Worm (Caenorhabditis elegans) whole organism, L2 larva: ENCODE data around the gene ubc-18.

Experiments used
- C34F6.9 ChIP-seq: fragments of 150-350 bp; optimal IDR thresholded peaks from 2 replicates; lab custom pipeline; 2014; ENCODE audit warnings: missing biosample characterization, missing genetic modification characterization
- Y55F3AM.14 ChIP-seq: fragments of 200-800 bp; sonication (Bioruptor generic); optimal IDR thresholded peaks from 2 replicates; lab custom pipeline; 2018; ENCODE audit warnings: mild to moderate bottlenecking, missing genetic modification characterization, missing compliant biosample characterization
- alr-1 ChIP-seq: fragments of 150-350 bp; optimal IDR thresholded peaks from 2 replicates; lab custom pipeline; 2014; ENCODE audit warnings: missing biosample characterization, missing genetic modification characterization
- aly-2 ChIP-seq: fragments of 150-350 bp; optimal IDR thresholded peaks from 2 replicates; lab custom pipeline; 2014; ENCODE audit warnings: missing biosample characterization, missing genetic modification characterization
- ceh-16 ChIP-seq: fragments of 150-350 bp; optimal IDR thresholded peaks from 2 replicates; lab custom pipeline; 2014; ENCODE audit warnings: missing biosample characterization, missing genetic modification characterization
- ceh-82 ChIP-seq: fragments of 150-350 bp; optimal IDR thresholded peaks from 2 replicates; lab custom pipeline; 2014; ENCODE audit warnings: missing biosample characterization, missing genetic modification characterization
- crh-2 ChIP-seq: sonication (generic microtip); optimal IDR thresholded peaks from 2 replicates; lab custom pipeline; 2017; ENCODE audit warnings: missing biosample characterization, missing genetic modification characterization
- dmd-4 ChIP-seq: sonication (generic microtip); optimal IDR thresholded peaks from 2 replicates; lab custom pipeline; 2017; ENCODE audit warnings: missing biosample characterization, missing genetic modification characterization
- egl-27 ChIP-seq: sonication (generic microtip); optimal IDR thresholded peaks from 3 replicates; lab custom pipeline; 2017; ENCODE audit warnings: missing biosample characterization, missing genetic modification reagents, missing genetic modification characterization
- elt-1 ChIP-seq: fragments of 150-350 bp; optimal IDR thresholded peaks from 2 replicates; lab custom pipeline; 2014; ENCODE audit warnings: missing biosample characterization, missing genetic modification characterization
- elt-3 ChIP-seq: sonication (generic microtip); optimal IDR thresholded peaks from 2 replicates; lab custom pipeline; 2017; ENCODE audit warnings: missing biosample characterization, missing genetic modification characterization
- gmeb-1 ChIP-seq: fragments of 150-350 bp; optimal IDR thresholded peaks from 2 replicates; lab custom pipeline; 2014; ENCODE audit warnings: missing biosample characterization, missing genetic modification characterization
- lin-11 ChIP-seq: fragments of 150-350 bp; sonication (generic microtip); optimal IDR thresholded peaks from 2 replicates; lab custom pipeline; 2014; ENCODE audit warnings: missing biosample characterization, missing genetic modification characterization, inconsistent platforms, mixed read lengths
- lin-13 ChIP-seq: fragments of 150-350 bp; optimal IDR thresholded peaks from 2 replicates; lab custom pipeline; 2014; ENCODE audit warnings: missing biosample characterization, missing genetic modification reagents, missing genetic modification characterization
- lin-39 ChIP-seq: fragments of 150-350 bp; optimal IDR thresholded peaks from 2 replicates; lab custom pipeline; 2014; ENCODE audit warnings: missing biosample characterization, missing genetic modification reagents, missing genetic modification characterization
- lsy-2 ChIP-seq, 2 experiments: fragments of 150-350 bp in 1 of 2; sonication (generic microtip) in 1 of 2; optimal IDR thresholded peaks; 2 replicates each; lab custom pipeline; 2014 to 2017; ENCODE audit warnings: missing biosample characterization in 2 of 2, missing genetic modification characterization in 2 of 2
- mab-5 ChIP-seq: fragments of 150-350 bp; optimal IDR thresholded peaks from 2 replicates; lab custom pipeline; 2014; ENCODE audit warnings: missing biosample characterization, missing genetic modification characterization
- mbf-1 ChIP-seq: sonication (generic microtip); optimal IDR thresholded peaks from 2 replicates; lab custom pipeline; 2017; ENCODE audit warnings: missing biosample characterization, missing genetic modification characterization
- mdl-1 ChIP-seq, 2 experiments: fragments of 150-350 bp in 1 of 2; sonication (generic microtip) in 1 of 2; optimal IDR thresholded peaks; 2 replicates each; lab custom pipeline; 2017; ENCODE audit warnings: missing biosample characterization in 2 of 2, missing genetic modification characterization in 2 of 2
- nhr-10 ChIP-seq: sonication (generic microtip); optimal IDR thresholded peaks from 2 replicates; lab custom pipeline; 2017; ENCODE audit warnings: missing biosample characterization, missing genetic modification characterization
- nhr-11 ChIP-seq: fragments of 150-350 bp; optimal IDR thresholded peaks from 2 replicates; lab custom pipeline; 2014; ENCODE audit warnings: missing biosample characterization, missing genetic modification characterization
- nhr-12 ChIP-seq: fragments of 150-350 bp; optimal IDR thresholded peaks from 2 replicates; lab custom pipeline; 2014; ENCODE audit warnings: missing biosample characterization, missing genetic modification characterization
- nhr-129 ChIP-seq: fragments of 150-350 bp; optimal IDR thresholded peaks from 2 replicates; lab custom pipeline; 2014; ENCODE audit warnings: missing biosample characterization, missing genetic modification characterization
- nhr-21 ChIP-seq: fragments of 150-350 bp; optimal IDR thresholded peaks from 2 replicates; lab custom pipeline; 2014; ENCODE audit warnings: missing biosample characterization, missing genetic modification characterization
- nhr-23 ChIP-seq: fragments of 150-350 bp; optimal IDR thresholded peaks from 2 replicates; lab custom pipeline; 2014; ENCODE audit warnings: missing biosample characterization, missing genetic modification reagents, missing genetic modification characterization
- nhr-237 ChIP-seq: fragments of 150-350 bp; optimal IDR thresholded peaks from 2 replicates; lab custom pipeline; 2014; ENCODE audit warnings: missing biosample characterization, missing genetic modification characterization
- nhr-25 ChIP-seq: fragments of 150-350 bp; sonication (generic microtip); optimal IDR thresholded peaks from 3 replicates; lab custom pipeline; 2014; ENCODE audit warnings: missing biosample characterization, missing genetic modification characterization
- nhr-6 ChIP-seq: fragments of 150-350 bp; optimal IDR thresholded peaks from 2 replicates; lab custom pipeline; 2014; ENCODE audit warnings: missing biosample characterization, missing genetic modification characterization
- nhr-77 ChIP-seq: fragments of 150-350 bp; optimal IDR thresholded peaks from 2 replicates; lab custom pipeline; 2014; ENCODE audit warnings: missing biosample characterization, missing genetic modification characterization
- peb-1 ChIP-seq: fragments of 150-350 bp; optimal IDR thresholded peaks from 2 replicates; lab custom pipeline; 2014; ENCODE audit warnings: missing biosample characterization, missing genetic modification characterization
- sem-4 ChIP-seq: fragments of 150-350 bp; optimal IDR thresholded peaks from 2 replicates; lab custom pipeline; 2014; ENCODE audit warnings: missing biosample characterization, missing genetic modification reagents, missing genetic modification characterization
- skn-1 ChIP-seq: sonication (generic microtip); optimal IDR thresholded peaks from 2 replicates; lab custom pipeline; 2017; ENCODE audit warnings: missing biosample characterization, missing genetic modification characterization
- sma-3 ChIP-seq: sonication (generic microtip); optimal IDR thresholded peaks from 2 replicates; lab custom pipeline; 2016; ENCODE audit warnings: missing genetic modification reagents, missing genetic modification characterization, missing compliant biosample characterization
- sma-9 ChIP-seq, 2 experiments: fragments of 150-350 bp in 1 of 2; sonication (generic microtip) in 1 of 2; optimal IDR thresholded peaks; 2 replicates each; lab custom pipeline; 2014 to 2016; ENCODE audit warnings: missing genetic modification characterization in 2 of 2, mild to moderate bottlenecking in 1 of 2, missing biosample characterization in 1 of 2, missing compliant biosample characterization in 1 of 2, missing genetic modification reagents in 1 of 2, moderate library complexity in 1 of 2
- snpc-4 ChIP-seq: fragments of 150-350 bp; optimal IDR thresholded peaks from 2 replicates; lab custom pipeline; 2014; ENCODE audit warnings: missing biosample characterization, missing genetic modification characterization
- unc-39 ChIP-seq: fragments of 150-350 bp; optimal IDR thresholded peaks from 2 replicates; lab custom pipeline; 2014; ENCODE audit warnings: missing biosample characterization, missing genetic modification characterization
- unc-55 ChIP-seq: fragments of 150-350 bp; sonication (generic microtip); optimal IDR thresholded peaks from 3 replicates; lab custom pipeline; 2014; ENCODE audit warnings: missing biosample characterization, missing genetic modification reagents, missing genetic modification characterization
- unc-62 ChIP-seq: fragments of 150-350 bp; optimal IDR thresholded peaks from 2 replicates; lab custom pipeline; 2014; ENCODE audit warnings: missing biosample characterization, missing genetic modification reagents, missing genetic modification characterization
- zag-1 ChIP-seq: fragments of 150-350 bp; optimal IDR thresholded peaks from 2 replicates; lab custom pipeline; 2014; ENCODE audit warnings: missing biosample characterization, missing genetic modification characterization
- ztf-11 ChIP-seq: sonication (generic microtip); optimal IDR thresholded peaks from 2 replicates; lab custom pipeline; 2017; ENCODE audit warnings: missing biosample characterization, missing genetic modification characterization
- ztf-4 ChIP-seq: fragments of 150-350 bp; optimal IDR thresholded peaks from 2 replicates; lab custom pipeline; 2014; ENCODE audit warnings: missing biosample characterization, missing genetic modification characterization

Gene ubc-18

DNA sequence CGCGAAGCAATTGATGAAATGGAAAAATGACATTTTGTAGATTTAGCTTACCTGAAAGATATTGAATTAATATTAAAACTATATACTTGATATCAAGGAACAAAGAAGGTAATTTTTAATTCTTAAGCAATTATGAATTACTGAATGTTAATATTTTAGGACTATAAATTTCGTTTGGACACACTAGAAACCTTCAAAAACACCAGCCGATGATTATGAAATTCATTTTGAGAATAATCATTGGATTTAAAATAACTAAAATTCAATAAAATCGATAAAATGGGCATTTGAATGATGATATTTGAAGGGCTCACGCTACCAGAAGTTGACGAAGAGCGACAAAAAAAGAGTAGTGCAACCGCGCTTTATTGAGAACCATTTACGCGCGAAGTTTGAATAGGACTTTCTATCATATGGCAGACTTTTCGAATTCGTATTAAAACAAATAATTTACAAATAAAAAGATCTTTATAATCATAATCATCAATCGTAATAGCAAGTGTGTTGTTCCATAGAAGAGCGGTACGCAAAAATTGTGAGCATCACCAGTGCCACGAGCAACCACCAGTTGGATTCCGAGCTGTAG is 5.5 kb upstream of the ubc-18 start, which contains the start of gene ZK418.5:
TSS of gene ZK418.5 (minus strand) at position 51 of the 586 bp plus-strand sequence.
- TF ChIP-seq nhr-129 (peak; percentile 55), crh-2 (tag; lab: Kevin White, UChicago) (peak; percentile 49), C34F6.9 (tag; lab: Kevin White, UChicago) (peak; percentile 56), nhr-10 (tag; lab: Kevin White, UChicago) (no peak), skn-1 (tag; lab: Kevin White, UChicago) (peak; percentile 28), nhr-77 (tag; lab: Kevin White, UChicago) (no peak), snpc-4 (no peak), elt-1 (tag; lab: Kevin White, UChicago) (no peak), lsy-2 (tag; optimal IDR thresholded peaks at IDR 0.05; lab: Kevin White, UChicago) (peak; percentile 30 to 77), unc-55 (peak; percentile 70), egl-27 (tag; lab: Kevin White, UChicago) (peak; percentile 3), nhr-25 (no peak), lin-11 (no peak), nhr-6 (tag; lab: Kevin White, UChicago) (no peak), gmeb-1 (tag; lab: Kevin White, UChicago) (peak; percentile 97), lin-13 (GFP tag; lab: Kevin White, UChicago) (peak; percentile 45), aly-2 (no peak), ztf-4 (no peak), sma-3 (GFP tag; lab: Kevin White, UChicago) (peak; percentile 41), mab-5 (tag; lab: Kevin White, UChicago) (peak; percentile 25), sma-9 (GFP tag; optimal IDR thresholded peaks at IDR 0.05; lab: Kevin White, UChicago) (peak; percentile 28), sma-9 (tag; optimal IDR thresholded peaks at IDR 0.05; lab: Kevin White, UChicago) (no peak), ztf-11 (tag; lab: Kevin White, UChicago) (no peak)

DNA sequence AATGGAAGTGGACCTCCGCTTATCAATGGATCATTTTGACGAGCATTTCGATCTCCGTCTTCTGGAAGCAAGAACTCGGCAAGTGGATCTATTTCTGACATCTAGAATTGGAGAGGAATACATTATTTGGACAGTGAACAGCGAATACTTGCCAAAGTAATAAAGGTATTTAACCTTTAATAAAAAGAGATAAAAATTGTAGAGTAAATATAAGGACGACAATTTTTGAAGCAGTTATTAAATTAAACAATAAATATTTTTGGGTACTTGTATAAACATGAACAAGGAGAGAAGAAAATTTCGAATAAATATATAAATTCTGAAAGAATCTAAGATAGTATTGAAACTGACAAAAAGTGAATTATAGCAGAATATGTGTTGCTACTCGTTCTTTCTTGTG is 4.1 kb upstream of the ubc-18 start, which contains the start of gene lin-37:
TSS of gene lin-37 (minus strand) at position 101 of the 400 bp plus-strand sequence.
- TF ChIP-seq skn-1 (tag; lab: Kevin White, UChicago): no peak
- no peak for TF ChIP-seq dmd-4 (tag; lab: Kevin White, UChicago)
- TF ChIP-seq elt-1 (tag; lab: Kevin White, UChicago): no peak
- TF ChIP-seq nhr-12: no peak

DNA sequence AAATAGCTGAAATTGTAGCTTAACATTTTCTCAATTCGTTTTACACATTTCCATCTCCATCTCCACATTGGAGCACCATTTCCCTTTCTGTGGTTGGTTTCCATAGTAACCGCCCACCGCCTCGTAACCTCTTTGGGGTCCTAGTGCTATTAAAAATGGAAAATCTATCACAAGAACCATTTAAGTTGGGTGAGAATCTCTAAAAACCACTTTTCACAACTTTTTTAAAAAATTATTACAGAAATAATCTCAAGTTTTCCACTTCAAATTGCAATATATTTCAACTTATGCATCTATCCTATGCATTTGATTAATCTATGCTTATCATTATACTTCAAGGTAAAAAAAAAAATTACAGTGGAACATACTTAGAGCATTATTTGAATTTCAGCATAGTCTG is 1.6 kb upstream of the ubc-18 start, which contains the start of gene tmem-17:
TSS of gene tmem-17 (plus strand) at position 301 of the 400 bp plus-strand sequence.
- TF ChIP-seq nhr-237: no peak
- no peak for TF ChIP-seq ceh-82
- no peak for TF ChIP-seq nhr-25
- no peak for TF ChIP-seq snpc-4
- no peak for TF ChIP-seq nhr-10 (tag; lab: Kevin White, UChicago)
- TF ChIP-seq nhr-11 (tag; lab: Kevin White, UChicago): no peak
- no peak for TF ChIP-seq zag-1 (tag; lab: Kevin White, UChicago)
- TF ChIP-seq unc-39 (tag; lab: Kevin White, UChicago): no peak
- no peak for TF ChIP-seq elt-3
- TF ChIP-seq ztf-11 (tag; lab: Kevin White, UChicago): no peak
- no peak for TF ChIP-seq nhr-21 (tag; lab: Kevin White, UChicago)
- no peak for TF ChIP-seq lin-13 (GFP tag; lab: Kevin White, UChicago)
- TF ChIP-seq alr-1 (tag; lab: Kevin White, UChicago): no peak
- no peak for TF ChIP-seq mdl-1 (tag; optimal IDR thresholded peaks at IDR 0.05; lab: Kevin White, UChicago)
- TF ChIP-seq unc-62 (GFP tag; lab: Kevin White, UChicago): no peak
- TF ChIP-seq sem-4 (tag; lab: Kevin White, UChicago): no peak
- TF ChIP-seq nhr-12: no peak
- no peak for TF ChIP-seq sma-3 (GFP tag; lab: Kevin White, UChicago)
- TF ChIP-seq nhr-77 (tag; lab: Kevin White, UChicago): no peak
- TF ChIP-seq nhr-23: no peak

DNA sequence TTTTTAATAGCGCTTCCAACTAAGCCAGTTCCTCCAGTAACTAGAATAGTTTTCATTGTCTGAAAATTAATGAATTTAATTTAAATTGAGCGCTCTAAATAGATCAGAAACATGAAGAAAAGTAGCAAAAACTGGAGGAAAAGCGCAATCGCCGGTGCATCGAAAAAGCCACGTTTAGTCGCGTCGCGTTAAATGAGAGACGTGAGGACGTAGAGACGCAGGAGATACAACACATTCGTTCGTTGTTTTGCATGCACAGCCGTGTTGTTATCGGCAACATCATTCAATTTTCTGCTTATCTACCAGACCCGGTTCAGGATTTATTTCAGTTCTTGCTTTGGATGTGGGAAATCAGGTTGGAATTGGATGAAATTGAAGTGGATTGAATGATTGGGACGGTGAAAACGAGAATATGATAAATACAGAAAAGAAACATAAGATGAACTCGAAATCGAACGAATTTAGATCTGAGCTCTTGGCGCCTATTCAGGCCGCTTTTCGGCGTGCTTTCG is 929 bp downstream of the ubc-18 start, which contains the start of gene ger-1:
TSS of gene ger-1 (minus strand) at position 93 of the 512 bp plus-strand sequence.
- TF ChIP-seq ceh-16 (no peak), ztf-4 (no peak), lsy-2 (tag; optimal IDR thresholded peaks at IDR 0.05; lab: Kevin White, UChicago) (no peak), sma-3 (GFP tag; lab: Kevin White, UChicago) (no peak), mab-5 (tag; lab: Kevin White, UChicago) (no peak), mbf-1 (tag; lab: Kevin White, UChicago) (no peak), sem-4 (tag; lab: Kevin White, UChicago) (no peak), Y55F3AM.14 (no peak), lin-39 (tag; lab: Kevin White, UChicago) (no peak), peb-1 (tag; lab: Kevin White, UChicago) (no peak), ztf-11 (tag; lab: Kevin White, UChicago) (no peak), egl-27 (tag; lab: Kevin White, UChicago) (no peak), nhr-6 (tag; lab: Kevin White, UChicago) (no peak), zag-1 (tag; lab: Kevin White, UChicago) (no peak), ceh-82 (no peak), nhr-21 (tag; lab: Kevin White, UChicago) (no peak), unc-62 (GFP tag; lab: Kevin White, UChicago) (no peak)
